Fruit fly (Drosophila melanogaster) whole organism, embryonic: Measurements from ENCODE around the gene fzo.

Experiments used
- B-H1 ChIP-seq: fragments of 200-800 bp; sonication (Bioruptor generic); IDR thresholded peaks from 3 replicates; pipeline ENCODE4 v1.3.6; 2022; ENCODE audit warnings: missing biosample characterization, missing genetic modification characterization
- BEAF-32 ChIP-seq: fragments of 200-800 bp; sonication (Bioruptor generic); optimal IDR thresholded peaks from 3 replicates; lab custom pipeline; 2017; ENCODE audit warnings: missing biosample characterization, missing genetic modification characterization, mild to moderate bottlenecking, moderate library complexity, missing genetic modification reagents
- CG10366 ChIP-seq: fragments of 200-800 bp; sonication (Bioruptor generic); IDR thresholded peaks from 2 replicates; pipeline ENCODE4 v1.3.6; 2022; ENCODE audit warnings: missing biosample characterization, missing genetic modification characterization
- CG10462 ChIP-seq: fragments of 200-800 bp; sonication (Bioruptor generic); optimal IDR thresholded peaks from 2 replicates; lab custom pipeline; 2016; ENCODE audit warnings: missing biosample characterization, missing genetic modification characterization
- CG10543 ChIP-seq: fragments of 200-800 bp; sonication (Bioruptor generic); optimal IDR thresholded peaks from 3 replicates; lab custom pipeline; 2017; ENCODE audit warnings: missing biosample characterization, mild to moderate bottlenecking, missing genetic modification characterization, moderate library complexity
- CG11456 ChIP-seq: fragments of 200-800 bp; sonication (Bioruptor generic); IDR thresholded peaks from 3 replicates; pipeline ENCODE4 v1.3.6; 2022; ENCODE audit warnings: missing biosample characterization, missing genetic modification characterization
- CG11695 ChIP-seq: fragments of 200-800 bp; sonication (Bioruptor generic); IDR thresholded peaks from 3 replicates; pipeline ENCODE4 v1.3.6; 2022; ENCODE audit warnings: missing biosample characterization, missing genetic modification characterization
- CG12659 ChIP-seq: fragments of 200-800 bp; sonication (Bioruptor generic); optimal IDR thresholded peaks from 3 replicates; lab custom pipeline; 2017; ENCODE audit warnings: mild to moderate bottlenecking, missing biosample characterization, missing genetic modification reagents, missing genetic modification characterization
- CG13296 ChIP-seq: fragments of 200-800 bp; sonication (Bioruptor generic); optimal IDR thresholded peaks from 3 replicates; lab custom pipeline; 2018; ENCODE audit warnings: missing biosample characterization, mild to moderate bottlenecking, missing genetic modification characterization
- CG13775 ChIP-seq: fragments of 200-800 bp; sonication (Bioruptor generic); optimal IDR thresholded peaks from 3 replicates; lab custom pipeline; 2017; ENCODE audit warnings: missing biosample characterization, mild to moderate bottlenecking, missing genetic modification characterization
- CG14014 ChIP-seq: fragments of 200-800 bp; sonication (Bioruptor generic); IDR thresholded peaks from 2 replicates; pipeline ENCODE4 v1.3.6; 2022; ENCODE audit warnings: missing biosample characterization, missing genetic modification characterization
- CG15011 ChIP-seq: fragments of 200-800 bp; sonication (Bioruptor generic); optimal IDR thresholded peaks from 3 replicates; lab custom pipeline; 2018; ENCODE audit warnings: missing biosample characterization, mild to moderate bottlenecking, missing genetic modification characterization
- CG16863 ChIP-seq: fragments of 200-800 bp; sonication (Bioruptor generic); optimal IDR thresholded peaks from 3 replicates; lab custom pipeline; 2016; ENCODE audit warnings: missing biosample characterization, missing genetic modification characterization
- CG17361 ChIP-seq: fragments of 200-800 bp; sonication (Bioruptor generic); IDR thresholded peaks from 3 replicates; pipeline ENCODE4 v1.3.6; 2022; ENCODE audit warnings: missing biosample characterization, missing genetic modification characterization
- CG32532 ChIP-seq: fragments of 200-800 bp; sonication (Bioruptor generic); IDR thresholded peaks from 2 replicates; pipeline ENCODE4 v1.3.6; 2022; ENCODE audit warnings: missing biosample characterization, missing genetic modification characterization
- CG32767 ChIP-seq: fragments of 200-800 bp; sonication (Bioruptor generic); IDR thresholded peaks from 2 replicates; pipeline ENCODE4 v1.3.6; 2022; ENCODE audit warnings: missing biosample characterization, missing genetic modification characterization
- CG3407 ChIP-seq: fragments of 200-800 bp; sonication (Bioruptor generic); optimal IDR thresholded peaks from 2 replicates; lab custom pipeline; 2018; ENCODE audit warnings: missing biosample characterization, mild to moderate bottlenecking, missing genetic modification characterization
- CG34224 ChIP-seq: fragments of 200-800 bp; sonication (Bioruptor generic); IDR thresholded peaks from 3 replicates; pipeline ENCODE4 v1.3.6; 2022; ENCODE audit warnings: missing biosample characterization, missing genetic modification characterization; ENCODE audit not compliant: partially characterized antibody
- CG4730 ChIP-seq: fragments of 200-800 bp; sonication (Bioruptor generic); IDR thresholded peaks from 2 replicates; pipeline ENCODE4 v1.3.6; 2022; ENCODE audit warnings: missing biosample characterization, missing genetic modification characterization
- CG6813 ChIP-seq: fragments of 200-800 bp; sonication (Bioruptor generic); optimal IDR thresholded peaks from 2 replicates; lab custom pipeline; 2017; ENCODE audit warnings: missing biosample characterization, missing genetic modification characterization, mild to moderate bottlenecking, moderate library complexity, missing genetic modification reagents
- CG7963 ChIP-seq: fragments of 200-800 bp; sonication (Bioruptor generic); IDR thresholded peaks from 3 replicates; pipeline ENCODE4 v1.3.6; 2022; ENCODE audit warnings: missing biosample characterization, missing genetic modification characterization; ENCODE audit not compliant: partially characterized antibody
- CG9932 ChIP-seq: fragments of 200-800 bp; sonication (Bioruptor generic); IDR thresholded peaks from 2 replicates; pipeline ENCODE4 v1.3.6; 2022; ENCODE audit warnings: missing biosample characterization, missing genetic modification characterization
- Dek ChIP-seq: fragments of 200-800 bp; sonication (Bioruptor generic); optimal IDR thresholded peaks from 3 replicates; lab custom pipeline; 2019; ENCODE audit warnings: missing biosample characterization, mild to moderate bottlenecking, missing genetic modification characterization, moderate library complexity
- E2f1 ChIP-seq: fragments of 200-800 bp; sonication (Bioruptor generic); IDR thresholded peaks from 2 replicates; pipeline ENCODE4 v1.3.6; 2022; ENCODE audit warnings: missing biosample characterization, missing genetic modification characterization
- GATAe ChIP-seq: fragments of 200-800 bp; sonication (Bioruptor generic); conservative IDR thresholded peaks from 2 replicates; pipeline ENCODE4 v1.3.6; 2022; ENCODE audit warnings: missing biosample characterization, missing genetic modification characterization
- Hmx ChIP-seq: fragments of 200-800 bp; sonication (Bioruptor generic); optimal IDR thresholded peaks from 2 replicates; lab custom pipeline; 2016; ENCODE audit warnings: missing biosample characterization, missing genetic modification characterization
- Hr3 ChIP-seq: fragments of 200-800 bp; sonication (Bioruptor generic); optimal IDR thresholded peaks from 3 replicates; lab custom pipeline; 2016; ENCODE audit warnings: missing biosample characterization, missing genetic modification characterization
- Hr51 ChIP-seq, 2 experiments: fragments of 200-800 bp; sonication (Bioruptor generic); optimal IDR thresholded peaks; 2 replicates in 1 of 2; 3 replicates in 1 of 2; lab custom pipeline; 2016 to 2018; ENCODE audit warnings: missing biosample characterization in 2 of 2, missing genetic modification characterization in 2 of 2, mild to moderate bottlenecking in 1 of 2, moderate library complexity in 1 of 2
- Lim3 ChIP-seq: fragments of 200-800 bp; sonication (Bioruptor generic); IDR thresholded peaks from 2 replicates; pipeline ENCODE4 v1.3.6; 2022; ENCODE audit warnings: missing biosample characterization, missing genetic modification characterization
- Neu2 ChIP-seq: fragments of 200-800 bp; sonication (Bioruptor generic); optimal IDR thresholded peaks from 3 replicates; lab custom pipeline; 2016; ENCODE audit warnings: missing biosample characterization, missing genetic modification characterization, borderline replicate concordance
- NfI ChIP-seq: fragments of 200-800 bp; sonication (Bioruptor generic); optimal IDR thresholded peaks from 3 replicates; lab custom pipeline; 2018; ENCODE audit warnings: missing biosample characterization, mild to moderate bottlenecking, missing genetic modification characterization, moderate library complexity
- Opbp ChIP-seq: fragments of 200-800 bp; sonication (Bioruptor generic); IDR thresholded peaks from 3 replicates; pipeline ENCODE4 v1.3.6; 2022; ENCODE audit warnings: missing biosample characterization, missing genetic modification characterization; ENCODE audit not compliant: partially characterized antibody
- Ravus ChIP-seq: fragments of 200-800 bp; sonication (Bioruptor generic); IDR thresholded peaks from 2 replicates; pipeline ENCODE4 v1.3.6; 2022; ENCODE audit warnings: missing biosample characterization, missing genetic modification characterization
- Sin3A ChIP-seq: fragments of >200 bp; optimal IDR thresholded peaks from 2 replicates; lab custom pipeline; 2018
- Vsx1 ChIP-seq: fragments of 200-800 bp; sonication (Bioruptor generic); optimal IDR thresholded peaks from 2 replicates; lab custom pipeline; 2017; ENCODE audit warnings: missing biosample characterization, mild to moderate bottlenecking, missing genetic modification characterization, missing genetic modification reagents
- bbx ChIP-seq: fragments of 200-800 bp; sonication (Bioruptor generic); IDR thresholded peaks from 2 replicates; pipeline ENCODE4 v1.3.6; 2022; ENCODE audit warnings: missing biosample characterization, missing genetic modification characterization; ENCODE audit not compliant: partially characterized antibody
- chif ChIP-seq, 2 experiments: fragments of 200-800 bp; sonication (Bioruptor generic); optimal IDR thresholded peaks; 3 replicates each; lab custom pipeline; 2016; ENCODE audit warnings: missing biosample characterization in 2 of 2, missing genetic modification characterization in 2 of 2
- crol ChIP-seq: fragments of 200-800 bp; sonication (Bioruptor generic); IDR thresholded peaks from 2 replicates; pipeline ENCODE4 v1.3.6; 2022; ENCODE audit warnings: missing biosample characterization, missing genetic modification characterization
- eve ChIP-seq, 2 experiments: fragments of >200 bp; optimal IDR thresholded peaks; 2 replicates each; lab custom pipeline; 2017; ENCODE audit warnings: missing biosample characterization in 2 of 2, missing genetic modification characterization in 2 of 2
- hth ChIP-seq: fragments of >200 bp; optimal IDR thresholded peaks from 2 replicates; lab custom pipeline; 2017; ENCODE audit warnings: inconsistent platforms
- kay ChIP-seq: fragments of 200-800 bp; sonication (Bioruptor generic); optimal IDR thresholded peaks from 2 replicates; lab custom pipeline; 2016; ENCODE audit warnings: missing biosample characterization, missing genetic modification characterization
- lab ChIP-seq: fragments of 200-800 bp; sonication (Bioruptor generic); optimal IDR thresholded peaks from 3 replicates; lab custom pipeline; 2017; ENCODE audit warnings: missing biosample characterization, missing genetic modification characterization, mild to moderate bottlenecking, moderate library complexity, missing genetic modification reagents
- lilli ChIP-seq: fragments of 200-800 bp; sonication (Bioruptor generic); optimal IDR thresholded peaks from 3 replicates; lab custom pipeline; 2016; ENCODE audit warnings: missing biosample characterization, missing genetic modification characterization
- lmd ChIP-seq: fragments of 200-800 bp; sonication (Bioruptor generic); IDR thresholded peaks from 2 replicates; pipeline ENCODE4 v1.3.6; 2022; ENCODE audit warnings: missing biosample characterization, missing genetic modification characterization
- seq ChIP-seq: fragments of 200-800 bp; sonication (Bioruptor generic); IDR thresholded peaks from 2 replicates; pipeline ENCODE4 v1.3.6; 2022; ENCODE audit warnings: missing biosample characterization, missing genetic modification characterization
- sim ChIP-seq: fragments of 200-800 bp; sonication (Bioruptor generic); IDR thresholded peaks from 2 replicates; pipeline ENCODE4 v1.3.6; 2022; ENCODE audit warnings: missing biosample characterization, missing genetic modification characterization
- tx ChIP-seq: fragments of 200-800 bp; sonication (Bioruptor generic); optimal IDR thresholded peaks from 2 replicates; lab custom pipeline; 2016; ENCODE audit warnings: missing biosample characterization, missing genetic modification characterization
- vfl ChIP-seq: fragments of 200-800 bp; sonication (Bioruptor generic); optimal IDR thresholded peaks from 2 replicates; lab custom pipeline; 2016; ENCODE audit warnings: missing biosample characterization, missing genetic modification characterization

Gene fzo

dm6 chr3R:23189958-23190900, 13.6 kb downstream of the fzo start (continued):
- TF ChIP-seq B-H1 (GFP tag; lab: Robert Waterston, UW) (peak; percentile 57; the same call in 2 of the 3 replicates), eve (GFP tag; optimal IDR thresholded peaks at IDR 0.05; lab: Kevin White, UChicago) (peak in 1 of 2 experiments; percentile 90), CG13296 (GFP tag; lab: Kevin White, UChicago) (peak; percentile 78), CG10462 (GFP tag; lab: Kevin White, UChicago) (no peak), CG14014 (peak; percentile 82), NfI (GFP tag; lab: Kevin White, UChicago) (peak; percentile 78), CG11695 (GFP tag; lab: Robert Waterston, UW) (peak; percentile 84), Hmx (GFP tag; lab: Kevin White, UChicago) (peak; percentile 35), CG10543 (GFP tag; lab: Kevin White, UChicago) (no peak), CG15011 (GFP tag; lab: Kevin White, UChicago) (peak; percentile 64), CG11456 (GFP tag; lab: Robert Waterston, UW) (peak; percentile 84), CG32532 (GFP tag; lab: Robert Waterston, UW) (peak; percentile 81), CG17361 (GFP tag; lab: Robert Waterston, UW) (peak; percentile 75), Hr3 (peak; percentile 69), chif (GFP tag; optimal IDR thresholded peaks at IDR 0.05; lab: Kevin White, UChicago) (peak; percentile 62 to 67), GATAe (GFP tag; lab: Robert Waterston, UW) (no peak; the same call in 1 of the 2 replicates), CG16863 (GFP tag; lab: Kevin White, UChicago) (peak; percentile 66), hth (lab: Kevin White, UChicago) (no peak), vfl (GFP tag; lab: Kevin White, UChicago) (peak; percentile 45), Neu2 (GFP tag; lab: Kevin White, UChicago) (no peak), lilli (GFP tag; lab: Kevin White, UChicago) (peak; percentile 88), Lim3 (no peak), CG7963 (GFP tag; lab: Robert Waterston, UW) (no peak), CG32767 (GFP tag; lab: Robert Waterston, UW) (peak; percentile 65; the same call in 1 of the 2 replicates), CG13775 (GFP tag; lab: Kevin White, UChicago) (peak; percentile 57), Ravus (GFP tag; lab: Robert Waterston, UW) (no peak), Hr51 (GFP tag; optimal IDR thresholded peaks at IDR 0.05; lab: Kevin White, UChicago) (peak; percentile 35 to 84), tx (GFP tag; lab: Kevin White, UChicago) (peak; percentile 56), CG4730 (GFP tag; lab: Robert Waterston, UW) (no peak), E2f1 (GFP tag; lab: Robert Waterston, UW) (peak; percentile 71), lmd (GFP tag; lab: Robert Waterston, UW) (peak; percentile 74), BEAF-32 (no peak), CG3407 (GFP tag; lab: Kevin White, UChicago) (peak; percentile 0)
- TF ChIP-seq, all 482 proteins: peak for 350

dm6 chr3R:23189143-23189957, 14.5 kb downstream of the fzo start:
- no peak for TF ChIP-seq Dek (tag; lab: Kevin White, UChicago)
- TF ChIP-seq sim (GFP tag; lab: Robert Waterston, UW): no peak
- TF ChIP-seq seq (GFP tag; lab: Robert Waterston, UW): no peak
- TF ChIP-seq bbx (GFP tag; lab: Robert Waterston, UW): no peak
- TF ChIP-seq CG34224: no peak
- no peak for TF ChIP-seq CG10366 (GFP tag; lab: Robert Waterston, UW)
- peak; percentile 26 for TF ChIP-seq lab (GFP tag; lab: Kevin White, UChicago)
- TF ChIP-seq kay (GFP tag; lab: Kevin White, UChicago): peak; percentile 13
- no peak for TF ChIP-seq Sin3A (lab: Kevin White, UChicago)
- TF ChIP-seq CG6813: no peak
- TF ChIP-seq crol (GFP tag; lab: Robert Waterston, UW): no peak
- TF ChIP-seq CG12659 (GFP tag; lab: Kevin White, UChicago): no peak
- TF ChIP-seq Vsx1 (GFP tag; lab: Kevin White, UChicago): no peak
- no peak for TF ChIP-seq CG9932 (GFP tag; lab: Robert Waterston, UW)
- TF ChIP-seq Opbp: no peak
